Worm (Caenorhabditis elegans) whole organism, young adult: ENCODE results near the gene rec-8.

ENCODE experiments used
- B0019.2 ChIP-seq: fragments of 200-800 bp; sonication (Bioruptor generic); conservative IDR thresholded peaks from 2 replicates; pipeline ENCODE4 v1.3.6; 2022; ENCODE audit warnings: missing genetic modification reagents, missing genetic modification characterization, missing compliant biosample characterization
- B0261.1 ChIP-seq: sonication (generic microtip); optimal IDR thresholded peaks from 2 replicates; lab custom pipeline; 2016; ENCODE audit warnings: mild to moderate bottlenecking, missing genetic modification characterization, moderate library complexity, missing compliant biosample characterization
- B0336.3 ChIP-seq: fragments of 200-800 bp; sonication (Bioruptor generic); IDR thresholded peaks from 2 replicates; pipeline ENCODE4 v1.3.6; 2022; ENCODE audit warnings: missing genetic modification characterization, missing compliant biosample characterization
- D2030.7 ChIP-seq: fragments of 200-800 bp; sonication (Bioruptor generic); IDR thresholded peaks from 2 replicates; pipeline ENCODE4 v1.3.6; 2022; ENCODE audit warnings: missing genetic modification reagents, missing genetic modification characterization, missing compliant biosample characterization
- F10E7.11 ChIP-seq: sonication (generic microtip); optimal IDR thresholded peaks from 2 replicates; lab custom pipeline; 2017; ENCODE audit warnings: mild to moderate bottlenecking, missing genetic modification characterization, moderate library complexity, missing compliant biosample characterization
- F33H1.4 ChIP-seq: fragments of 200-800 bp; sonication (Bioruptor generic); IDR thresholded peaks from 2 replicates; pipeline ENCODE4 v1.3.6; 2022; ENCODE audit warnings: missing genetic modification reagents, missing genetic modification characterization, missing compliant biosample characterization
- F49E8.2 ChIP-seq: sonication (generic microtip); optimal IDR thresholded peaks from 3 replicates; lab custom pipeline; 2017; ENCODE audit warnings: missing genetic modification characterization, mild to moderate bottlenecking, missing compliant biosample characterization, antibody characterized with exemption, moderate library complexity; ENCODE audit not compliant: insufficient read depth
- K12H6.12 ChIP-seq: fragments of 200-800 bp; sonication (Bioruptor generic); optimal IDR thresholded peaks from 2 replicates; lab custom pipeline; 2018; ENCODE audit warnings: mild to moderate bottlenecking, missing genetic modification characterization, missing compliant biosample characterization
- T26A5.8 ChIP-seq: sonication (generic microtip); optimal IDR thresholded peaks from 2 replicates; lab custom pipeline; 2016; ENCODE audit warnings: missing genetic modification characterization, missing compliant biosample characterization
- Y53G8AR.9 ChIP-seq: fragments of 200-800 bp; sonication (Bioruptor generic); conservative IDR thresholded peaks from 2 replicates; pipeline ENCODE4 v1.3.6; 2022; ENCODE audit warnings: missing genetic modification reagents, missing genetic modification characterization, missing compliant biosample characterization
- aptf-3 ChIP-seq: fragments of 200-800 bp; sonication (Bioruptor generic); IDR thresholded peaks from 2 replicates; pipeline ENCODE4 v1.3.6; 2022; ENCODE audit warnings: missing genetic modification characterization, missing compliant biosample characterization
- athp-1 ChIP-seq: sonication (generic microtip); optimal IDR thresholded peaks from 2 replicates; lab custom pipeline; 2017; ENCODE audit warnings: mild to moderate bottlenecking, missing genetic modification characterization, missing compliant biosample characterization
- attf-6 ChIP-seq: fragments of 200-800 bp; sonication (Bioruptor generic); IDR thresholded peaks from 2 replicates; pipeline ENCODE4 v1.3.6; 2022; ENCODE audit warnings: missing genetic modification reagents, missing genetic modification characterization, missing compliant biosample characterization
- cebp-2 ChIP-seq: fragments of 200-800 bp; sonication (Bioruptor generic); IDR thresholded peaks from 2 replicates; pipeline ENCODE4 v1.3.6; 2022; ENCODE audit warnings: missing genetic modification characterization, missing compliant biosample characterization
- ceh-40 ChIP-seq: fragments of 200-800 bp; sonication (Bioruptor generic); IDR thresholded peaks from 2 replicates; pipeline ENCODE4 v1.3.6; 2022; ENCODE audit warnings: missing genetic modification characterization, missing compliant biosample characterization
- ceh-91 ChIP-seq: fragments of 200-800 bp; sonication (Bioruptor generic); IDR thresholded peaks from 2 replicates; pipeline ENCODE4 v1.3.6; 2022; ENCODE audit warnings: missing genetic modification reagents, missing genetic modification characterization, missing compliant biosample characterization
- dox-1 ChIP-seq: fragments of 200-800 bp; sonication (Bioruptor generic); IDR thresholded peaks from 2 replicates; pipeline ENCODE4 v1.3.6; 2022; ENCODE audit warnings: missing genetic modification reagents, missing genetic modification characterization, missing compliant biosample characterization
- dpff-1 ChIP-seq: sonication (generic microtip); optimal IDR thresholded peaks from 2 replicates; lab custom pipeline; 2017; ENCODE audit warnings: mild to moderate bottlenecking, missing genetic modification characterization, missing compliant biosample characterization
- efl-1 ChIP-seq: fragments of 150-350 bp; optimal IDR thresholded peaks from 2 replicates; lab custom pipeline; 2014; ENCODE audit warnings: missing biosample characterization, missing genetic modification reagents, missing genetic modification characterization
- egl-18 ChIP-seq: fragments of 200-800 bp; sonication (Bioruptor generic); IDR thresholded peaks from 2 replicates; pipeline ENCODE4 v1.3.6; 2022; ENCODE audit warnings: missing genetic modification reagents, missing genetic modification characterization, missing compliant biosample characterization
- ekl-4 ChIP-seq: fragments of 200-800 bp; sonication (Bioruptor generic); IDR thresholded peaks from 2 replicates; pipeline ENCODE4 v1.3.6; 2022; ENCODE audit warnings: missing genetic modification reagents, missing genetic modification characterization, missing compliant biosample characterization
- ets-4 ChIP-seq: fragments of 200-800 bp; sonication (Bioruptor generic); optimal IDR thresholded peaks from 2 replicates; lab custom pipeline; 2018; ENCODE audit warnings: mild to moderate bottlenecking, missing genetic modification characterization, missing compliant biosample characterization
- fkh-3 ChIP-seq: sonication (generic microtip); optimal IDR thresholded peaks from 2 replicates; lab custom pipeline; 2016; ENCODE audit warnings: mild to moderate bottlenecking, missing genetic modification characterization, missing compliant biosample characterization
- hmg-20 ChIP-seq: fragments of 200-800 bp; sonication (Bioruptor generic); IDR thresholded peaks from 2 replicates; pipeline ENCODE4 v1.3.6; 2022; ENCODE audit warnings: missing genetic modification reagents, missing genetic modification characterization, missing compliant biosample characterization
- hsf-1 ChIP-seq: fragments of 200-800 bp; sonication (Bioruptor generic); IDR thresholded peaks from 2 replicates; pipeline ENCODE4 v1.3.6; 2022; ENCODE audit warnings: missing genetic modification reagents, missing genetic modification characterization, missing compliant biosample characterization
- lin-35 ChIP-seq, 3 experiments: fragments of 150-350 bp in 2 of 3; sonication (generic microtip) in 1 of 3; optimal IDR thresholded peaks; 2 replicates each; lab custom pipeline; 2014 to 2018; ENCODE audit warnings: missing biosample characterization in 3 of 3, missing genetic modification characterization in 3 of 3, missing genetic modification reagents in 3 of 3
- lin-54 ChIP-seq: fragments of 200-800 bp; sonication (Bioruptor generic); optimal IDR thresholded peaks from 2 replicates; lab custom pipeline; 2018; ENCODE audit warnings: mild to moderate bottlenecking, missing genetic modification characterization, missing compliant biosample characterization
- lir-1 ChIP-seq: fragments of 200-800 bp; sonication (Bioruptor generic); conservative IDR thresholded peaks from 2 replicates; pipeline ENCODE4 v1.3.6; 2022; ENCODE audit warnings: missing genetic modification reagents, missing genetic modification characterization, missing compliant biosample characterization
- lsl-1 ChIP-seq: fragments of 200-800 bp; sonication (Bioruptor generic); optimal IDR thresholded peaks from 2 replicates; lab custom pipeline; 2018; ENCODE audit warnings: mild to moderate bottlenecking, missing genetic modification characterization, moderate library complexity, missing compliant biosample characterization
- lsy-27 ChIP-seq: sonication (generic microtip); optimal IDR thresholded peaks from 2 replicates; lab custom pipeline; 2017; ENCODE audit warnings: missing genetic modification characterization, mild to moderate bottlenecking, missing compliant biosample characterization, antibody characterized with exemption, missing genotype, borderline replicate concordance; ENCODE audit not compliant: insufficient read depth
- madf-6 ChIP-seq: fragments of 200-800 bp; sonication (Bioruptor generic); IDR thresholded peaks from 2 replicates; pipeline ENCODE4 v1.3.6; 2022; ENCODE audit warnings: missing genetic modification reagents, missing genetic modification characterization, missing compliant biosample characterization
- pha-4 ChIP-seq: fragments of 150-350 bp; sonication (generic microtip); optimal IDR thresholded peaks from 2 replicates; lab custom pipeline; 2014; ENCODE audit warnings: missing biosample characterization, missing genetic modification reagents, missing genetic modification characterization
- rcor-1 ChIP-seq: fragments of 200-800 bp; sonication (Bioruptor generic); IDR thresholded peaks from 2 replicates; pipeline ENCODE4 v1.3.6; 2022; ENCODE audit warnings: missing genetic modification reagents, missing genetic modification characterization, missing compliant biosample characterization
- snpc-1.3 ChIP-seq: sonication (generic microtip); optimal IDR thresholded peaks from 2 replicates; lab custom pipeline; 2017; ENCODE audit warnings: missing genetic modification characterization, mild to moderate bottlenecking, missing compliant biosample characterization, antibody characterized with exemption, moderate library complexity, missing genotype, missing genetic modification reagents; ENCODE audit not compliant: insufficient read depth
- snpc-4 ChIP-seq, 5 experiments: fragments of 150-350 bp in 1 of 5; sonication (generic microtip) in 4 of 5; optimal IDR thresholded peaks; 2 replicates each; lab custom pipeline; 2014 to 2018; ENCODE audit warnings: missing genetic modification characterization in 5 of 5, missing biosample characterization in 3 of 5, antibody characterized with exemption in 2 of 5, mild to moderate bottlenecking in 2 of 5, missing compliant biosample characterization in 2 of 5, missing genotype in 2 of 5, moderate library complexity in 2 of 5, missing genetic modification reagents in 1 of 5
- tlf-1 ChIP-seq: fragments of 200-800 bp; sonication (Bioruptor generic); optimal IDR thresholded peaks from 2 replicates; lab custom pipeline; 2018; ENCODE audit warnings: mild to moderate bottlenecking, missing genetic modification characterization, missing compliant biosample characterization
- unc-130 ChIP-seq: sonication (generic microtip); optimal IDR thresholded peaks from 2 replicates; lab custom pipeline; 2016; ENCODE audit warnings: missing genetic modification reagents, missing genetic modification characterization, missing compliant biosample characterization
- xnd-1 ChIP-seq: sonication (generic microtip); optimal IDR thresholded peaks from 2 replicates; lab custom pipeline; 2016; ENCODE audit warnings: missing genotype, missing genetic modification reagents, missing genetic modification characterization, missing compliant biosample characterization
- ztf-22 ChIP-seq: fragments of 200-800 bp; sonication (Bioruptor generic); optimal IDR thresholded peaks from 2 replicates; lab custom pipeline; 2018; ENCODE audit warnings: mild to moderate bottlenecking, missing genetic modification characterization, moderate library complexity, missing compliant biosample characterization

Gene rec-8

ce11 chrIV:13353143-13353773 lies at the start of gene rec-8, which contains the start of gene mex-5 (continued):
- TF ChIP-seq K12H6.12 (tag; lab: Kevin White, UChicago), result no peak
- TF ChIP-seq tlf-1 (GFP tag; lab: Kevin White, UChicago), result peak; percentile 85
- peak in 2 of 3 experiments; percentile 55 to 84 for TF ChIP-seq lin-35 (GFP tag; optimal IDR thresholded peaks at IDR 0.05; lab: Kevin White, UChicago)
- peak; percentile 7; the same call in 1 of the 2 replicates for TF ChIP-seq lir-1 (GFP tag; lab: Robert Waterston, UW)
- TF ChIP-seq ceh-91, result peak; percentile 94
- TF ChIP-seq D2030.7 (GFP tag; lab: Robert Waterston, UW), result peak; percentile 89
- TF ChIP-seq pha-4, result no peak
- TF ChIP-seq F49E8.2 (tag; lab: Kevin White, UChicago), result peak; percentile 95
- TF ChIP-seq ekl-4 (GFP tag; lab: Robert Waterston, UW), result peak; percentile 64; the same call in 1 of the 2 replicates
- TF ChIP-seq lin-54 (GFP tag; lab: Kevin White, UChicago), result peak; percentile 75
- TF ChIP-seq dox-1 (GFP tag; lab: Robert Waterston, UW), result peak; percentile 57; the same call in 1 of the 2 replicates
- peak; percentile 28; the same call in 1 of the 2 replicates for TF ChIP-seq rcor-1 (GFP tag; lab: Robert Waterston, UW)
- TF ChIP-seq cebp-2, result no peak
- no peak for TF ChIP-seq ztf-22
- peak; percentile 31 for TF ChIP-seq athp-1 (tag; lab: Kevin White, UChicago)
- TF ChIP-seq dpff-1 (tag; lab: Kevin White, UChicago), result no peak
- no peak for TF ChIP-seq fkh-3 (tag; lab: Kevin White, UChicago)
- no peak for TF ChIP-seq hmg-20 (GFP tag; lab: Robert Waterston, UW)

ce11 chrIV:13400456-13401364 lies 47.7 kb upstream of the rec-8 start, which contains the start of the genes memi-2 and cyp-31A5:
memi-2 (minus strand) TSS chrIV:13400506.
cyp-31A5 (plus strand) TSS chrIV:13401289.
- TF ChIP-seq lsl-1 (GFP tag; lab: Kevin White, UChicago) (peak; percentile 81), madf-6 (GFP tag; lab: Robert Waterston, UW) (peak; percentile 66), F33H1.4 (peak; percentile 59), ceh-40 (GFP tag; lab: Robert Waterston, UW) (no peak), efl-1 (GFP tag; lab: Kevin White, UChicago) (peak; percentile 64), egl-18 (GFP tag; lab: Robert Waterston, UW) (no peak), xnd-1 (tag; lab: Kevin White, UChicago) (no peak), snpc-1.3 (tag; lab: Kevin White, UChicago) (peak; percentile 17), snpc-4 (GFP tag; optimal IDR thresholded peaks at IDR 0.05; lab: Kevin White, UChicago) (no peak), snpc-4 (tag; optimal IDR thresholded peaks at IDR 0.05; lab: Kevin White, UChicago) (peak in 1 of 4 experiments; percentile 36), ceh-91 (0 out of 2 replicates have a peak, but pooled peaks have one; percentile 32), hsf-1 (peak; percentile 89)

ce11 chrIV:13398728-13399127 lies 45.7 kb upstream of the rec-8 start, which contains the start of gene Y62E10A.13:
Y62E10A.13 (minus strand) TSS chrIV:13399053.
- TF ChIP-seq attf-6 (GFP tag; lab: Robert Waterston, UW) (peak; percentile 41; the same call in 1 of the 2 replicates), aptf-3 (GFP tag; lab: Robert Waterston, UW) (no peak), rcor-1 (GFP tag; lab: Robert Waterston, UW) (0 out of 2 replicates have a peak, but pooled peaks have one; percentile 20), B0261.1 (tag; lab: Kevin White, UChicago) (no peak), F10E7.11 (peak; percentile 53), ets-4 (GFP tag; lab: Kevin White, UChicago) (no peak), fkh-3 (tag; lab: Kevin White, UChicago) (no peak), lsy-27 (tag; lab: Kevin White, UChicago) (no peak), dpff-1 (tag; lab: Kevin White, UChicago) (peak; percentile 25), Y53G8AR.9 (peak; percentile 43; the same call in 1 of the 2 replicates), dox-1 (GFP tag; lab: Robert Waterston, UW) (no peak), B0019.2 (GFP tag; lab: Robert Waterston, UW) (no peak), T26A5.8 (tag; lab: Kevin White, UChicago) (peak; percentile 67), snpc-4 (GFP tag; optimal IDR thresholded peaks at IDR 0.05; lab: Kevin White, UChicago) (no peak), snpc-4 (tag; optimal IDR thresholded peaks at IDR 0.05; lab: Kevin White, UChicago) (peak in 2 of 4 experiments; percentile 8 to 62), B0336.3 (GFP tag; lab: Robert Waterston, UW) (peak; percentile 61; the same call in 1 of the 2 replicates), tlf-1 (GFP tag; lab: Kevin White, UChicago) (peak; percentile 42), hsf-1 (peak; percentile 63; the same call in 1 of the 2 replicates), unc-130 (peak; percentile 49)
